Fruit fly (Drosophila melanogaster): ENCODE measurements around the gene CG15059.
A peak's percentile ranks its signal among the peaks of the same experiment; 100 is the strongest.

The CG15059 gene

DNA sequence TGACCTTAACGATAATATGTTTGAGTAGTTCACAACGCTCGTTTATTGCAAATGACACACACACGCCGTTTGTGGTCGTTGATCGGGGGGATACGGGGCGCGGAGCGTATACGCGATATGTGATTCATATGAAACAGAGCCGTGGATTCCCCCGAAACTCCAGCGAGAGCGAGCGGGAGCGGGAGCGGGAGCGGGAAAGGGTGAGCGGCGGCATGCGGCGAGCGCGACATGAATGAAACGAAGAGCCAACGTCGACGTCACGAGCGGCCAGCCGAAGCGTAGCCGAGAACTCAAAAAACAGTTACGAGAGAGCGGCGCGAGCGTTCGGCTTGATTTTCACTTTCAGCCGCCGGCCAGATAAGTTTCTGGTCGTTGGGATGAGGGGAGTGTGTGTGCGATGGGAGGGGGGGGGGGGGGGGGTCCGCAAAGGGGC is 23.1 kb upstream of the CG15059 start (continued):
- no peak for TF ChIP-seq CG17568 (GFP tag; optimal IDR thresholded peaks at IDR 0.05)
- peak; percentile 99 for TF ChIP-seq crol (GFP tag; IDR thresholded peaks at IDR 0.05)
- TF ChIP-seq Optix (GFP tag; IDR thresholded peaks at IDR 0.05): no peak
- no peak for TF ChIP-seq cad (GFP tag; optimal IDR thresholded peaks at IDR 0.05)
- peak; percentile 83 for TF ChIP-seq ftz-f1 (GFP tag; optimal IDR thresholded peaks at IDR 0.05)
- TF ChIP-seq zf30C (GFP tag; optimal IDR thresholded peaks at IDR 0.05): no peak
- 0 out of 3 replicates have a peak, but pooled peaks have one; percentile 47 for TF ChIP-seq CG2199 (GFP tag; IDR thresholded peaks at IDR 0.05)
- peak; percentile 62 for TF ChIP-seq Kr (GFP tag; optimal IDR thresholded peaks at IDR 0.05)
- TF ChIP-seq CG9609 (GFP tag; optimal IDR thresholded peaks at IDR 0.05): no peak
- TF ChIP-seq zfh2 (GFP tag; optimal IDR thresholded peaks at IDR 0.05): no peak
- peak; percentile 20 for TF ChIP-seq Ets65A (GFP tag)
- no peak for TF ChIP-seq toy (GFP tag; IDR thresholded peaks at IDR 0.05)
- TF ChIP-seq disco-r (GFP tag; optimal IDR thresholded peaks at IDR 0.05): no peak
- TF ChIP-seq pan (optimal IDR thresholded peaks at IDR 0.05): no peak
- TF ChIP-seq pan (GFP tag; optimal IDR thresholded peaks at IDR 0.05 in 1 of 2, IDR thresholded peaks at IDR 0.05 in 1 of 2): peak in 1 of 2 experiments; percentile 50
- peak; percentile 49; the same call in 2 of the 3 replicates for TF ChIP-seq CG34224 (GFP tag; IDR thresholded peaks at IDR 0.05; ENCODE audit: partially characterized antibody)
- TF ChIP-seq sens-2 (GFP tag; IDR thresholded peaks at IDR 0.05): no peak
- peak; percentile 68 for TF ChIP-seq kni (GFP tag; optimal IDR thresholded peaks at IDR 0.05)
- TF ChIP-seq gro (GFP tag; optimal IDR thresholded peaks at IDR 0.05): peak; percentile 81
- no peak for TF ChIP-seq CG1024 (GFP tag; IDR thresholded peaks at IDR 0.05)
- TF ChIP-seq row (GFP tag; IDR thresholded peaks at IDR 0.05): no peak; the same call in 2 of the 3 replicates
- peak; percentile 52 for TF ChIP-seq lab (GFP tag; optimal IDR thresholded peaks at IDR 0.05)
- no peak for TF ChIP-seq CG9727 (GFP tag; optimal IDR thresholded peaks at IDR 0.05)
- TF ChIP-seq CG4404 (GFP tag; IDR thresholded peaks at IDR 0.05): no peak
- no peak for TF ChIP-seq CG7745 (tag; optimal IDR thresholded peaks at IDR 0.05)
- TF ChIP-seq Ets97D (GFP tag; optimal IDR thresholded peaks at IDR 0.05): no peak
- no peak for TF ChIP-seq az2 (GFP tag; optimal IDR thresholded peaks at IDR 0.05)
- TF ChIP-seq gfzf (GFP tag; optimal IDR thresholded peaks at IDR 0.05): no peak
- no peak for TF ChIP-seq GATAe (GFP tag; conservative IDR thresholded peaks at IDR 0.05)
- no peak for TF ChIP-seq CG9876 (GFP tag; optimal IDR thresholded peaks at IDR 0.05)
- no peak for TF ChIP-seq dmrt99B (tag; optimal IDR thresholded peaks at IDR 0.05)
- TF ChIP-seq CG2129 (GFP tag; IDR thresholded peaks at IDR 0.05; ENCODE audit: partially characterized antibody): no peak
- TF ChIP-seq Gsc (GFP tag; IDR thresholded peaks at IDR 0.05): no peak
- TF ChIP-seq Jarid2 (GFP tag; optimal IDR thresholded peaks at IDR 0.05): peak; percentile 24
- no peak for TF ChIP-seq Taf1 (GFP tag; IDR thresholded peaks at IDR 0.05)
- TF ChIP-seq inv (GFP tag; IDR thresholded peaks at IDR 0.05; ENCODE audit: partially characterized antibody): no peak
- TF ChIP-seq onecut (GFP tag; IDR thresholded peaks at IDR 0.05): no peak
- TF ChIP-seq CG10209 (GFP tag; optimal IDR thresholded peaks at IDR 0.05): no peak
- no peak for TF ChIP-seq CG7987 (GFP tag; optimal IDR thresholded peaks at IDR 0.05)
- no peak for TF ChIP-seq Hand (GFP tag; optimal IDR thresholded peaks at IDR 0.05)
- TF ChIP-seq grn (GFP tag; optimal IDR thresholded peaks at IDR 0.05): peak; percentile 49
- TF ChIP-seq seq (GFP tag; IDR thresholded peaks at IDR 0.05): no peak
- peak; percentile 99 for TF ChIP-seq Deaf1 (tag; optimal IDR thresholded peaks at IDR 0.05)
- no peak for TF ChIP-seq CG11456 (GFP tag; IDR thresholded peaks at IDR 0.05)
- no peak for TF ChIP-seq her (GFP tag; optimal IDR thresholded peaks at IDR 0.05)
- peak; percentile 97 for TF ChIP-seq shn (GFP tag; optimal IDR thresholded peaks at IDR 0.05)
- TF ChIP-seq CG31224 (GFP tag; IDR thresholded peaks at IDR 0.05): no peak
- TF ChIP-seq sd (tag; optimal IDR thresholded peaks at IDR 0.05): peak; percentile 90
- peak; percentile 59 for TF ChIP-seq sens (GFP tag)
- TF ChIP-seq CG9797 (GFP tag; optimal IDR thresholded peaks at IDR 0.05): no peak
- no peak for TF ChIP-seq CG13624 (GFP tag; optimal IDR thresholded peaks at IDR 0.05)
- no peak for TF ChIP-seq CG11085 (GFP tag; IDR thresholded peaks at IDR 0.05)

Data from whole organism, embryonic.